Fruit fly (Drosophila melanogaster): ENCODE measurements around the gene CG3847.

CG3847 gene

DNA sequence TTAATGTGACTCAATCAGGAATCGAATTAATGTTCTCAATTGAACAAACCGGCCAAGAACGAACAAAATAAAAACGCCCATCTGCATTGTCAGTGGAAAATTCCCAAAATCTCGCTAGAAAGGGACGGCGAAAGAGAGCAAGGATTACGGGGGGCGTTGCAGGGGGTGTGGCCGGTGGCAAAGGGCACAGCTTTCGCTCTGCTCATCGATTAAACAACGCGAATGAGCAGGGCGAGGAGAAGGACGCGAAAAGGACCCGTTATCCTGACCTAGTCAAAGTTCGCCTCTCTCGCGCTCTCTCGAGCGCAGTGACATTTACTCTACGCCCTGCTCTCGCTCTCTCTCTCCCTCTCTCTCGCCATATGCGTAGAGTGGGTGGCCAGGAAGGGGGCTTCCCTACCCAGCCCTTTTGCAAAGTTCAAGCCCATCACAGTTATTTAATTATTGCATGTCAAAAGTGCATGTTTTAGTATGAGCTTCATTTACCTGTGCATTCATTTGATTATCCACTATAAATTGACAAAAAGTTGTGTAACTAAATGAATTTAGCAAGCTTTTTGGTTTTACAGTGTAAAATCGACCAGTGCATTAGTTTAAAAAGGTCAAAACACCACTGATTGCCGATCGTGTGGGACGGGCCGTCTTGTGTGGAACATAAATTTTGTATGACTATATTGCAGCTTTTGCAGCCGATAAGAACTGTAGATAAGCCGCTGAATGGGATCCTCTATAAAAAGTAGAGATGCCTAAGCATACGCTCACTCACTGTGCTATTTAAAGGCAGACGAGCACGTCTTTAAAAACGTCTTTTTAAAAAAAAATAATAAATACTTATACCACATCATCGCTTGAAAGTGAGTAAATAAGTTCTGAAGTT lies 7.9 kb upstream of the CG3847 start (continued):
- TF ChIP-seq stc (GFP tag; IDR thresholded peaks at IDR 0.05) = no peak
- no peak for TF ChIP-seq CG34224 (GFP tag; IDR thresholded peaks at IDR 0.05; ENCODE audit: partially characterized antibody)
- peak; percentile 10 for TF ChIP-seq CG18599 (GFP tag; optimal IDR thresholded peaks at IDR 0.05)
- peak; percentile 35 for TF ChIP-seq Sox102F (GFP tag; optimal IDR thresholded peaks at IDR 0.05)
- TF ChIP-seq CG4730 (GFP tag; IDR thresholded peaks at IDR 0.05) = no peak
- no peak for TF ChIP-seq dm (GFP tag; optimal IDR thresholded peaks at IDR 0.05)
- TF ChIP-seq CG3407 (GFP tag; optimal IDR thresholded peaks at IDR 0.05) = no peak
- no peak for TF ChIP-seq cas (GFP tag; IDR thresholded peaks at IDR 0.05)
- no peak for TF ChIP-seq HmgZ (tag; optimal IDR thresholded peaks at IDR 0.05)
- no peak for TF ChIP-seq hbn (GFP tag; IDR thresholded peaks at IDR 0.05; ENCODE audit: partially characterized antibody)
- no peak for TF ChIP-seq scrt (GFP tag; optimal IDR thresholded peaks at IDR 0.05)
- TF ChIP-seq unpg (GFP tag; optimal IDR thresholded peaks at IDR 0.05) = peak; percentile 0
- TF ChIP-seq NFAT (GFP tag; IDR thresholded peaks at IDR 0.05) = 0 out of 2 replicates have a peak, but pooled peaks have one; percentile 4
- peak; percentile 4 for TF ChIP-seq HLH54F (GFP tag; optimal IDR thresholded peaks at IDR 0.05)
- TF ChIP-seq z (GFP tag; IDR thresholded peaks at IDR 0.05) = no peak
- no peak; the same call in 1 of the 2 replicates for TF ChIP-seq CG9215 (GFP tag; IDR thresholded peaks at IDR 0.05)
- TF ChIP-seq ase (GFP tag; IDR thresholded peaks at IDR 0.05) = no peak
- no peak for TF ChIP-seq inv (GFP tag; IDR thresholded peaks at IDR 0.05; ENCODE audit: partially characterized antibody)
- TF ChIP-seq Dfd (GFP tag; optimal IDR thresholded peaks at IDR 0.05) = no peak
- TF ChIP-seq ewg (GFP tag; optimal IDR thresholded peaks at IDR 0.05) = no peak
- TF ChIP-seq CG13775 (GFP tag; optimal IDR thresholded peaks at IDR 0.05) = peak; percentile 27
- TF ChIP-seq salm (tag; optimal IDR thresholded peaks at IDR 0.05) = no peak
- no peak for TF ChIP-seq mld (GFP tag; IDR thresholded peaks at IDR 0.05; ENCODE audit: partially characterized antibody)
- no peak for TF ChIP-seq run (tag; optimal IDR thresholded peaks at IDR 0.05)
- TF ChIP-seq odd (GFP tag; optimal IDR thresholded peaks at IDR 0.05) = no peak
- TF ChIP-seq Meics (GFP tag; optimal IDR thresholded peaks at IDR 0.05) = peak; percentile 29
- TF ChIP-seq Hr39 (optimal IDR thresholded peaks at IDR 0.05) = no peak
- peak; percentile 19 for TF ChIP-seq CG9437 (GFP tag; optimal IDR thresholded peaks at IDR 0.05)
- peak; percentile 2 for TF ChIP-seq phol (tag; optimal IDR thresholded peaks at IDR 0.05)
- no peak for TF ChIP-seq CG16863 (GFP tag; optimal IDR thresholded peaks at IDR 0.05)
- no peak for TF ChIP-seq CG17802 (tag; optimal IDR thresholded peaks at IDR 0.05)
- no peak for TF ChIP-seq BEAF-32 (GFP tag; optimal IDR thresholded peaks at IDR 0.05)
- TF ChIP-seq HHEX (GFP tag; optimal IDR thresholded peaks at IDR 0.05) = peak; percentile 29
- TF ChIP-seq dysf (GFP tag; IDR thresholded peaks at IDR 0.05) = 0 out of 3 replicates have a peak, but pooled peaks have one; percentile 46
- TF ChIP-seq lab (GFP tag; optimal IDR thresholded peaks at IDR 0.05) = peak; percentile 37
- peak; percentile 32 for TF ChIP-seq dmrt99B (tag; optimal IDR thresholded peaks at IDR 0.05)
- TF ChIP-seq CG9797 (GFP tag; optimal IDR thresholded peaks at IDR 0.05) = no peak
- no peak for TF ChIP-seq CG33557 (GFP tag; optimal IDR thresholded peaks at IDR 0.05)
- peak; percentile 34 for TF ChIP-seq gem (tag; optimal IDR thresholded peaks at IDR 0.05)
- peak; percentile 4 for TF ChIP-seq grau (tag; optimal IDR thresholded peaks at IDR 0.05)
- no peak for TF ChIP-seq otp (GFP tag; IDR thresholded peaks at IDR 0.05)
- TF ChIP-seq CG14014 (GFP tag; IDR thresholded peaks at IDR 0.05) = 0 out of 2 replicates have a peak, but pooled peaks have one; percentile 38
- no peak for TF ChIP-seq sens-2 (GFP tag; IDR thresholded peaks at IDR 0.05)
- no peak for TF ChIP-seq trem (tag; optimal IDR thresholded peaks at IDR 0.05)
- no peak for TF ChIP-seq CG7963 (GFP tag; IDR thresholded peaks at IDR 0.05; ENCODE audit: partially characterized antibody)
- peak; percentile 1 for TF ChIP-seq CG8944 (GFP tag; optimal IDR thresholded peaks at IDR 0.05)
- TF ChIP-seq Sox100B (GFP tag; optimal IDR thresholded peaks at IDR 0.05) = peak; percentile 19
- no peak for TF ChIP-seq CG10979 (tag; optimal IDR thresholded peaks at IDR 0.05)
